Fruit fly (Drosophila melanogaster): ENCODE measurements around the gene sima.

sima gene

dm6 chr3R:30058057-30058868 lies at the start of gene sima:
Gene sima (plus strand): TSS chr3R:30058311.
- TF ChIP-seq Ets21C (GFP tag; optimal IDR thresholded peaks at IDR 0.05) = peak; percentile 5
- peak; percentile 12 for TF ChIP-seq net (GFP tag; optimal IDR thresholded peaks at IDR 0.05)
- no peak for TF ChIP-seq CG8319 (GFP tag; optimal IDR thresholded peaks at IDR 0.05)
- TF ChIP-seq Hr39 (GFP tag; optimal IDR thresholded peaks at IDR 0.05) = peak; percentile 36
- TF ChIP-seq CG15336 (GFP tag; IDR thresholded peaks at IDR 0.05) = peak; percentile 46; the same call in 1 of the 2 replicates
- TF ChIP-seq Sox102F (GFP tag; optimal IDR thresholded peaks at IDR 0.05) = no peak
- no peak for TF ChIP-seq CG3032 (tag; optimal IDR thresholded peaks at IDR 0.05)
- TF ChIP-seq Lpt (GFP tag; optimal IDR thresholded peaks at IDR 0.05) = no peak
- 0 out of 2 replicates have a peak, but pooled peaks have one; percentile 23 for TF ChIP-seq Gug (GFP tag; IDR thresholded peaks at IDR 0.05)
- TF ChIP-seq salr (GFP tag; optimal IDR thresholded peaks at IDR 0.05) = no peak
- peak; percentile 3 for TF ChIP-seq CG34406 (GFP tag; optimal IDR thresholded peaks at IDR 0.05)
- TF ChIP-seq Sox14 (GFP tag; optimal IDR thresholded peaks at IDR 0.05) = peak; percentile 6
- peak; percentile 35 for TF ChIP-seq topi (GFP tag; optimal IDR thresholded peaks at IDR 0.05)
- peak; percentile 19 for TF ChIP-seq cyc (GFP tag; optimal IDR thresholded peaks at IDR 0.05)
- TF ChIP-seq esn (GFP tag; optimal IDR thresholded peaks at IDR 0.05) = peak; percentile 19
- TF ChIP-seq CG31627 (GFP tag; optimal IDR thresholded peaks at IDR 0.05) = peak; percentile 24
- peak; percentile 41 for TF ChIP-seq CG3919 (GFP tag; optimal IDR thresholded peaks at IDR 0.05)
- no peak for TF ChIP-seq CG10631 (GFP tag; optimal IDR thresholded peaks at IDR 0.05)
- TF ChIP-seq Met (GFP tag; optimal IDR thresholded peaks at IDR 0.05) = peak; percentile 13
- TF ChIP-seq acj6 (GFP tag; optimal IDR thresholded peaks at IDR 0.05) = peak; percentile 6
- TF ChIP-seq spab (GFP tag; optimal IDR thresholded peaks at IDR 0.05) = no peak
- TF ChIP-seq CG32006 (GFP tag; optimal IDR thresholded peaks at IDR 0.05) = peak; percentile 9
- TF ChIP-seq CG11294 (GFP tag; IDR thresholded peaks at IDR 0.05) = 0 out of 2 replicates have a peak, but pooled peaks have one; percentile 17
- peak; percentile 48 for TF ChIP-seq vri (GFP tag; optimal IDR thresholded peaks at IDR 0.05)
- no peak for TF ChIP-seq dac (GFP tag; optimal IDR thresholded peaks at IDR 0.05)
- peak; percentile 11 for TF ChIP-seq CG7368 (GFP tag; optimal IDR thresholded peaks at IDR 0.05)
- TF ChIP-seq eg (GFP tag; IDR thresholded peaks at IDR 0.05) = peak; percentile 36; the same call in 1 of the 3 replicates
- TF ChIP-seq fkh (GFP tag; optimal IDR thresholded peaks at IDR 0.05) = peak; percentile 10
- TF ChIP-seq CG9139 (GFP tag; optimal IDR thresholded peaks at IDR 0.05) = peak; percentile 28
- TF ChIP-seq fd59A (GFP tag; optimal IDR thresholded peaks at IDR 0.05) = no peak
- TF ChIP-seq Hr38 (GFP tag; optimal IDR thresholded peaks at IDR 0.05) = no peak
- peak; percentile 43 for TF ChIP-seq OdsH (GFP tag; optimal IDR thresholded peaks at IDR 0.05)
- TF ChIP-seq Ets96B (tag; optimal IDR thresholded peaks at IDR 0.05) = no peak
- TF ChIP-seq Hr4 (GFP tag; optimal IDR thresholded peaks at IDR 0.05) = peak; percentile 5
- no peak for TF ChIP-seq CG1621 (tag; optimal IDR thresholded peaks at IDR 0.05)
- peak; percentile 14 for TF ChIP-seq CG6276 (GFP tag; optimal IDR thresholded peaks at IDR 0.05)
- TF ChIP-seq fd85E (GFP tag; optimal IDR thresholded peaks at IDR 0.05) = no peak
- TF ChIP-seq CG6792 (GFP tag; optimal IDR thresholded peaks at IDR 0.05) = no peak
- TF ChIP-seq Sox15 (GFP tag; optimal IDR thresholded peaks at IDR 0.05) = no peak
- TF ChIP-seq CG8632 (GFP tag; optimal IDR thresholded peaks at IDR 0.05) = no peak
- peak; percentile 58 for TF ChIP-seq CG6854 (GFP tag; optimal IDR thresholded peaks at IDR 0.05)
- peak; percentile 61 for TF ChIP-seq CG6163 (GFP tag; IDR thresholded peaks at IDR 0.05)
- no peak for TF ChIP-seq CG16779 (tag; optimal IDR thresholded peaks at IDR 0.05)
- TF ChIP-seq CG4318 (GFP tag; optimal IDR thresholded peaks at IDR 0.05) = no peak
- TF ChIP-seq CG8119 (GFP tag; IDR thresholded peaks at IDR 0.05) = no peak
- no peak for TF ChIP-seq Eip75B (GFP tag; optimal IDR thresholded peaks at IDR 0.05)
- TF ChIP-seq svp (GFP tag) = peak; percentile 28
- no peak for TF ChIP-seq CG10669 (GFP tag; optimal IDR thresholded peaks at IDR 0.05)
- peak; percentile 31 to 41 for TF ChIP-seq ss (GFP tag; optimal IDR thresholded peaks at IDR 0.05)
- peak; percentile 2 for TF ChIP-seq achi (GFP tag; optimal IDR thresholded peaks at IDR 0.05)
- TF ChIP-seq Smox (GFP tag; optimal IDR thresholded peaks at IDR 0.05) = peak; percentile 7
